Worm (Caenorhabditis elegans) whole organism, young adult: ENCODE measurements around the gene cnnm-1.

Experiments
- aptf-3 ChIP-seq: fragments of 200-800 bp; sonication (Bioruptor generic); IDR thresholded peaks from 2 replicates; pipeline ENCODE4 v1.3.6; 2022; ENCODE audit warnings: missing genetic modification characterization, missing compliant biosample characterization
- ceh-58 ChIP-seq: fragments of 200-800 bp; sonication (Bioruptor generic); IDR thresholded peaks from 2 replicates; pipeline ENCODE4 v1.3.6; 2022; ENCODE audit warnings: missing genetic modification characterization, missing compliant biosample characterization
- unc-130 ChIP-seq: sonication (generic microtip); optimal IDR thresholded peaks from 2 replicates; lab custom pipeline; 2016; ENCODE audit warnings: missing genetic modification reagents, missing genetic modification characterization, missing compliant biosample characterization

- TF ChIP-seq ceh-58 (GFP tag; lab: Robert Waterston, UW) = no peak
- no peak for TF ChIP-seq aptf-3 (GFP tag; lab: Robert Waterston, UW)
- TF ChIP-seq unc-130 (GFP tag; lab: Kevin White, UChicago) = no peak
Measured at ce11 chrIV:17176177-17176576, 30.5 kb downstream of the cnnm-1 start, which contains the start of gene C52D10.3.
